Fruit fly (Drosophila melanogaster): Measurements from ENCODE around the gene TAF1B.

TAF1B gene

DNA sequence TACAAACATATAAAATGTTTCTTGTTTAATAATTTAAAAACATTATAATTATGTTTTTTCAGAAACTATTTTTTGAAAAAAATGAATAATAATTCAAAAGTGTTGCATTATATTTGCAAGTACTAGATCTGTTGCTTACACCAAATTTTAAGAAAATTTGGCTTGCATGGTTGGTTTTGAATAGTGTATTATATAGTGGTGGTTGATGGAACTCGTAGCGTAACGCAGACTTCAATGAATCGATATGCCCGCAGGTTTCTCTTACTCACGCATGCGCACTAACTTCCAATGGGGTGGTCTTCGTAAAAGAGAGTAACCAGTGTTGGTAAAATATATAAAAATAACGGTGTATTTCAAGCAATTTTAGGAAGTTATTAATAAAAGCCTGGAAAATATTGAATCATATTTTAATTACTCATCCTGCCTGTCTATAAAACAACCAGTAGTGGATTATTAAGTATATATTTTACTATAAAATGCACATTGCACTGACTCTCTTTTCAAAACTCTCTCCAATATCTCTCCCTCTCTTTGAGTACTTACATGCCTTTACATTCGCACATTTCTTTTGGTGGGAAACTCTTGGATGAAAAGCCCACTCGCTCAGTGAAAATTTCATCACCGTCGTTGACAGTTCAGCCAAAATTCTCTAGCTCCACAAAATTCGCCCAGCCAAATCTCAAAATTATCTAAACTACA, 46.2 kb upstream of the TAF1B start, which contains the start of gene Syn (continued):
- TF ChIP-seq CG4854 (GFP tag; optimal IDR thresholded peaks at IDR 0.05): no peak
- no peak for TF ChIP-seq unc-4 (GFP tag; IDR thresholded peaks at IDR 0.05; ENCODE audit: partially characterized antibody)
- TF ChIP-seq schlank (tag; optimal IDR thresholded peaks at IDR 0.05): no peak
- no peak for TF ChIP-seq lbe (GFP tag; optimal IDR thresholded peaks at IDR 0.05)
- TF ChIP-seq CG5180 (GFP tag; optimal IDR thresholded peaks at IDR 0.05): no peak
- peak; percentile 70 for TF ChIP-seq stwl (tag; optimal IDR thresholded peaks at IDR 0.05)
- no peak for TF ChIP-seq CG7987 (GFP tag; optimal IDR thresholded peaks at IDR 0.05)
- TF ChIP-seq ERR (GFP tag; optimal IDR thresholded peaks at IDR 0.05): no peak
- TF ChIP-seq dmrt99B (tag; optimal IDR thresholded peaks at IDR 0.05): peak; percentile 24
- no peak for TF ChIP-seq CG15073 (GFP tag; optimal IDR thresholded peaks at IDR 0.05)
- no peak for TF ChIP-seq Ravus (GFP tag; IDR thresholded peaks at IDR 0.05)
- peak; percentile 26 for TF ChIP-seq CG30403 (GFP tag; optimal IDR thresholded peaks at IDR 0.05)
- no peak for TF ChIP-seq CG4328 (GFP tag; optimal IDR thresholded peaks at IDR 0.05)
- TF ChIP-seq CG18764 (GFP tag; optimal IDR thresholded peaks at IDR 0.05): no peak
- peak; percentile 69 for TF ChIP-seq sens (GFP tag)
- no peak for TF ChIP-seq Dref (GFP tag; IDR thresholded peaks at IDR 0.05)
- TF ChIP-seq Camta (GFP tag; optimal IDR thresholded peaks at IDR 0.05): no peak
- no peak for TF ChIP-seq GATAe (GFP tag; conservative IDR thresholded peaks at IDR 0.05)
- TF ChIP-seq slbo (GFP tag; IDR thresholded peaks at IDR 0.05): peak; percentile 40; the same call in 1 of the 2 replicates
- no peak for TF ChIP-seq CG10462 (GFP tag; optimal IDR thresholded peaks at IDR 0.05)
- no peak for TF ChIP-seq CG10979 (tag; optimal IDR thresholded peaks at IDR 0.05)
- no peak for TF ChIP-seq HLH3B (GFP tag; IDR thresholded peaks at IDR 0.05)
- no peak for TF ChIP-seq ATbp (GFP tag; optimal IDR thresholded peaks at IDR 0.05)
- no peak for TF ChIP-seq CG7372 (GFP tag; IDR thresholded peaks at IDR 0.05)
- TF ChIP-seq org-1 (GFP tag; optimal IDR thresholded peaks at IDR 0.05): no peak
- TF ChIP-seq emc (GFP tag; optimal IDR thresholded peaks at IDR 0.05): no peak
- TF ChIP-seq CG18262 (tag; optimal IDR thresholded peaks at IDR 0.05): peak; percentile 41
- TF ChIP-seq mam (GFP tag; optimal IDR thresholded peaks at IDR 0.05): no peak
- peak; percentile 3 for TF ChIP-seq fd96Cb (tag; optimal IDR thresholded peaks at IDR 0.05)
- TF ChIP-seq D19A (tag; optimal IDR thresholded peaks at IDR 0.05): peak; percentile 73
- TF ChIP-seq CG3065 (GFP tag; optimal IDR thresholded peaks at IDR 0.05): no peak
- TF ChIP-seq CG9215 (GFP tag; IDR thresholded peaks at IDR 0.05): no peak
- TF ChIP-seq Sox100B (GFP tag; optimal IDR thresholded peaks at IDR 0.05): peak; percentile 24
- peak; percentile 26 for TF ChIP-seq Hr3 (GFP tag; optimal IDR thresholded peaks at IDR 0.05)
- no peak for TF ChIP-seq knrl (GFP tag; IDR thresholded peaks at IDR 0.05; ENCODE audit: partially characterized antibody)
- no peak for TF ChIP-seq CG6175 (GFP tag; IDR thresholded peaks at IDR 0.05)
- no peak for TF ChIP-seq stc (GFP tag; IDR thresholded peaks at IDR 0.05)
- TF ChIP-seq gem (tag; optimal IDR thresholded peaks at IDR 0.05): peak; percentile 57
- no peak for TF ChIP-seq Ets97D (GFP tag; optimal IDR thresholded peaks at IDR 0.05)
- no peak for TF ChIP-seq Neu2 (GFP tag; optimal IDR thresholded peaks at IDR 0.05; ENCODE audit: borderline replicate concordance)
- no peak for TF ChIP-seq gro (GFP tag; optimal IDR thresholded peaks at IDR 0.05)
- peak; percentile 26 for TF ChIP-seq nmo (GFP tag; optimal IDR thresholded peaks at IDR 0.05)
- no peak for TF ChIP-seq CG12942 (GFP tag; optimal IDR thresholded peaks at IDR 0.05)
- TF ChIP-seq Xbp1 (GFP tag; optimal IDR thresholded peaks at IDR 0.05): peak; percentile 10
- no peak for TF ChIP-seq CG4424 (GFP tag; optimal IDR thresholded peaks at IDR 0.05)
- TF ChIP-seq Mrtf (GFP tag; IDR thresholded peaks at IDR 0.05): no peak
- no peak for TF ChIP-seq HLHmδ (GFP tag; optimal IDR thresholded peaks at IDR 0.05)
- TF ChIP-seq CG1233 (GFP tag; optimal IDR thresholded peaks at IDR 0.05): no peak
- TF ChIP-seq CG16779 (GFP tag; IDR thresholded peaks at IDR 0.05): no peak
- no peak for TF ChIP-seq D19B (GFP tag; optimal IDR thresholded peaks at IDR 0.05)
- no peak for TF ChIP-seq CG7357 (GFP tag; IDR thresholded peaks at IDR 0.05)
